Fruit fly (Drosophila melanogaster) whole organism, prepupa: ENCODE data around the gene Non3.

Experiments used
- CG10631 ChIP-seq: fragments of 200-800 bp; sonication (Bioruptor generic); optimal IDR thresholded peaks from 2 replicates; lab custom pipeline; 2016; ENCODE audit warnings: missing biosample characterization, missing genetic modification characterization
- CG3919 ChIP-seq: fragments of 200-800 bp; sonication (Bioruptor generic); optimal IDR thresholded peaks from 3 replicates; lab custom pipeline; 2016; ENCODE audit warnings: missing biosample characterization, missing genetic modification characterization
- Met ChIP-seq: fragments of 200-800 bp; sonication (Bioruptor generic); optimal IDR thresholded peaks from 3 replicates; lab custom pipeline; 2016; ENCODE audit warnings: missing biosample characterization, missing genetic modification characterization
- Smox ChIP-seq: fragments of 200-800 bp; sonication (Bioruptor generic); optimal IDR thresholded peaks from 3 replicates; lab custom pipeline; 2016; ENCODE audit warnings: missing biosample characterization, missing genetic modification characterization
- fd59A ChIP-seq: fragments of 200-800 bp; sonication (Bioruptor generic); optimal IDR thresholded peaks from 2 replicates; lab custom pipeline; 2017; ENCODE audit warnings: missing biosample characterization, mild to moderate bottlenecking, missing genetic modification characterization, missing genetic modification reagents
- pdm3 ChIP-seq: fragments of 200-800 bp; sonication (Bioruptor generic); optimal IDR thresholded peaks from 3 replicates; lab custom pipeline; 2016; ENCODE audit warnings: missing biosample characterization, missing genetic modification characterization
- salr ChIP-seq, 2 experiments: fragments of 200-800 bp; sonication (Bioruptor generic); optimal IDR thresholded peaks; 3 replicates each; lab custom pipeline; 2016 to 2018; ENCODE audit warnings: missing biosample characterization in 2 of 2, missing genetic modification characterization in 2 of 2, mild to moderate bottlenecking in 1 of 2

DNA sequence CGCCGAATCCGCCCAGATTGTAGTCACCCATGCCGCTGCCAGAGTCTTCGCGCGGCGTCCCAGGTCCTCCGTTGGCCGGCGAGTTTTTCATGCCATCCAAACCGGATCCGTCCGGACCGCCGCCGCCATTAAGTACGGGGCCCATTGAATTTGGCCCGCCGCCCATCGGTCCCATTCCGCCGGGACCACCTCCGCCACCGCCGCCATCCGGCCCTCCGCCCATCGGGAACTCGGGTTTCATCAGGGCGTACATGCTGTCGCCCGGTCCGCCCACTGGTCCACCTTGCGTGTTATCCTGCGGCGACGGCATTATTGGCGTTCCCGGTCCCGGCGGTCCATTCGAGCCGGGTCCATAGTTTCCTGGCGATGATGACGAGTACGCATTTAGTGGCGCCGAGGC is 28.2 kb upstream of the Non3 start:
- no peak for TF ChIP-seq salr (GFP tag; optimal IDR thresholded peaks at IDR 0.05; lab: Kevin White, UChicago)
- no peak for TF ChIP-seq Smox (GFP tag; lab: Kevin White, UChicago)
- no peak for TF ChIP-seq pdm3 (GFP tag; lab: Kevin White, UChicago)
- TF ChIP-seq CG3919 (GFP tag; lab: Kevin White, UChicago) = no peak
- TF ChIP-seq CG10631 (GFP tag; lab: Kevin White, UChicago) = no peak
- no peak for TF ChIP-seq Met (GFP tag; lab: Kevin White, UChicago)
- no peak for TF ChIP-seq fd59A (GFP tag; lab: Kevin White, UChicago)
